Worm (Caenorhabditis elegans) whole organism, early embryonic: ENCODE data around the gene ZC477.3.

Experiments
- ama-1 ChIP-seq: fragments of 150-350 bp; optimal IDR thresholded peaks from 2 replicates; lab custom pipeline; 2014
- hmg-4 ChIP-seq: fragments of 200-800 bp; sonication (Bioruptor generic); optimal IDR thresholded peaks from 2 replicates; lab custom pipeline; 2018; ENCODE audit warnings: mild to moderate bottlenecking, missing genetic modification characterization, missing compliant biosample characterization
- hnd-1 ChIP-seq: sonication (generic microtip); optimal IDR thresholded peaks from 2 replicates; lab custom pipeline; 2016; ENCODE audit warnings: missing genetic modification characterization, missing compliant biosample characterization
- sea-1 ChIP-seq: fragments of 200-800 bp; sonication (Bioruptor generic); conservative IDR thresholded peaks from 2 replicates; pipeline ENCODE4 v1.3.6; 2022; ENCODE audit warnings: missing genetic modification characterization, missing compliant biosample characterization

DNA sequence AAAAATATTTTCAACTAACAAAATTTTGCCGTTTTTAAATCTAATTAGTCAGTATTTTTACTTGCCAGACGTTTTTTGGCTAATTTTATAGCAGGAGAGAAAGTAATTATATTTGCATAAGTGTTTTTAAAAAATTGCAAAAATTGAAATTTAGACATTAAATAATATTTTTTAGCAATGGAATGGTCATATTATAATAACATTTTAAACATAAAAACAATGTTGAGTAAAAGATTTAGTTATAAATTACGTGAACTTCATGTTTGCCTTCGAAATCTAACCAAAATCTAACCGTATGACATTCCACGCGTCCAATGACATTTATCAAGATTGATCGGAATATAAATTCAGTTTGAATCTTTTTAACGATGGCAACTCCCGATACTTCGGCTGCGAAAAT is 51.1 kb downstream of the ZC477.3 start, which contains the start of gene C34D4.2:
- no peak for TF ChIP-seq sea-1
- TF ChIP-seq hnd-1 (tag; lab: Kevin White, UChicago): no peak
- TF ChIP-seq ama-1 (lab: Kevin White, UChicago): no peak
- no peak for TF ChIP-seq hmg-4 (GFP tag; lab: Kevin White, UChicago)
